Worm (Caenorhabditis elegans) whole organism, L1 larva: Measurements from ENCODE around the gene madd-2.

Experiments
- C16A3.4 ChIP-seq: fragments of 150-350 bp; optimal IDR thresholded peaks from 2 replicates; lab custom pipeline; 2014; ENCODE audit warnings: missing biosample characterization, missing genetic modification characterization
- F16B12.6 ChIP-seq: fragments of 150-350 bp; optimal IDR thresholded peaks from 2 replicates; lab custom pipeline; 2014; ENCODE audit warnings: missing biosample characterization, missing genetic modification characterization
- ceh-63 ChIP-seq: fragments of 200-800 bp; sonication (Bioruptor generic); optimal IDR thresholded peaks from 2 replicates; lab custom pipeline; 2018; ENCODE audit warnings: mild to moderate bottlenecking, missing genetic modification characterization, missing compliant biosample characterization
- ceh-8 ChIP-seq: fragments of 200-800 bp; sonication (Bioruptor generic); optimal IDR thresholded peaks from 2 replicates; lab custom pipeline; 2018; ENCODE audit warnings: mild to moderate bottlenecking, missing genetic modification characterization, moderate library complexity, missing compliant biosample characterization
- ceh-82 ChIP-seq, 3 experiments: fragments of 150-350 bp in 1 of 3; sonication (generic microtip) in 2 of 3; optimal IDR thresholded peaks; 2 replicates each; lab custom pipeline; 2014 to 2017; ENCODE audit warnings: missing biosample characterization in 3 of 3, missing genetic modification characterization in 3 of 3
- ceh-90 ChIP-seq: sonication (generic microtip); optimal IDR thresholded peaks from 2 replicates; lab custom pipeline; 2016; ENCODE audit warnings: missing genetic modification characterization, missing compliant biosample characterization
- ces-1 ChIP-seq: fragments of 150-350 bp; optimal IDR thresholded peaks from 2 replicates; lab custom pipeline; 2014; ENCODE audit warnings: missing biosample characterization, missing genetic modification reagents, missing genetic modification characterization
- dpl-1 ChIP-seq, 3 experiments: fragments of 150-350 bp in 2 of 3; sonication (generic microtip) in 1 of 3; optimal IDR thresholded peaks; 2 replicates each; lab custom pipeline; 2014 to 2017; ENCODE audit warnings: missing biosample characterization in 3 of 3, missing genetic modification characterization in 3 of 3, missing genetic modification reagents in 3 of 3
- efl-1 ChIP-seq, 4 experiments: fragments of 150-350 bp; optimal IDR thresholded peaks in 3 of 4; peaks in 1 of 4; 1 replicate in 1 of 4; 2 replicates in 3 of 4; lab custom pipeline; 2014; ENCODE audit warnings: missing biosample characterization in 2 of 4, missing genetic modification characterization in 2 of 4, missing genetic modification reagents in 2 of 4
- egl-13 ChIP-seq: sonication (generic microtip); optimal IDR thresholded peaks from 2 replicates; lab custom pipeline; 2016; ENCODE audit warnings: missing genotype, missing genetic modification reagents, missing genetic modification characterization, missing compliant biosample characterization
- elt-2 ChIP-seq: sonication (generic microtip); optimal IDR thresholded peaks from 2 replicates; lab custom pipeline; 2016; ENCODE audit warnings: missing genetic modification characterization, mild to moderate bottlenecking, inconsistent platforms, missing compliant biosample characterization, missing genetic modification reagents
- fkh-4 ChIP-seq: sonication (generic microtip); optimal IDR thresholded peaks from 2 replicates; lab custom pipeline; 2016; ENCODE audit warnings: missing compliant biosample characterization, missing genetic modification characterization, borderline replicate concordance
- grh-1 ChIP-seq: fragments of 200-800 bp; sonication (Bioruptor generic); IDR thresholded peaks from 2 replicates; pipeline ENCODE4 v1.3.6; 2022; ENCODE audit warnings: missing genetic modification reagents, missing genetic modification characterization, missing compliant biosample characterization
- hlh-17 ChIP-seq: fragments of 200-800 bp; sonication (Bioruptor generic); optimal IDR thresholded peaks from 2 replicates; lab custom pipeline; 2018; ENCODE audit warnings: missing genetic modification characterization, mild to moderate bottlenecking, missing compliant biosample characterization, moderate library complexity, borderline replicate concordance
- irx-1 ChIP-seq: sonication (generic microtip); optimal IDR thresholded peaks from 2 replicates; lab custom pipeline; 2016; ENCODE audit warnings: missing genetic modification characterization, missing compliant biosample characterization
- lin-13 ChIP-seq: fragments of 150-350 bp; optimal IDR thresholded peaks from 2 replicates; lab custom pipeline; 2014; ENCODE audit warnings: missing biosample characterization, missing genetic modification reagents, missing genetic modification characterization
- lin-15B ChIP-seq: fragments of 150-350 bp; sonication (generic microtip); optimal IDR thresholded peaks from 3 replicates; lab custom pipeline; 2014; ENCODE audit warnings: missing biosample characterization, missing genetic modification characterization
- lin-35 ChIP-seq, 2 experiments: fragments of 150-350 bp; optimal IDR thresholded peaks; 2 replicates each; lab custom pipeline; 2014; ENCODE audit warnings: missing biosample characterization in 2 of 2, missing genetic modification characterization in 2 of 2, missing genetic modification reagents in 2 of 2
- lir-3 ChIP-seq: sonication (generic microtip); optimal IDR thresholded peaks from 2 replicates; lab custom pipeline; 2016; ENCODE audit warnings: mild to moderate bottlenecking, missing genetic modification characterization, moderate library complexity, missing compliant biosample characterization; ENCODE audit not compliant: poor library complexity
- lsy-2 ChIP-seq, 2 experiments: fragments of 150-350 bp; optimal IDR thresholded peaks; 2 replicates each; lab custom pipeline; 2014; ENCODE audit warnings: missing biosample characterization in 2 of 2, missing genetic modification characterization in 2 of 2
- mab-9 ChIP-seq: fragments of 200-800 bp; sonication (Bioruptor generic); IDR thresholded peaks from 2 replicates; pipeline ENCODE4 v1.3.6; 2022; ENCODE audit warnings: missing genetic modification reagents, missing genetic modification characterization, missing compliant biosample characterization
- mep-1 ChIP-seq: fragments of 150-350 bp; optimal IDR thresholded peaks from 2 replicates; lab custom pipeline; 2014; ENCODE audit warnings: missing biosample characterization, missing genetic modification characterization
- nhr-11 ChIP-seq: fragments of 150-350 bp; optimal IDR thresholded peaks from 2 replicates; lab custom pipeline; 2014; ENCODE audit warnings: missing biosample characterization, missing genetic modification characterization
- nhr-20 ChIP-seq: sonication (generic microtip); optimal IDR thresholded peaks from 2 replicates; lab custom pipeline; 2016; ENCODE audit warnings: mild to moderate bottlenecking, missing genetic modification characterization, missing compliant biosample characterization
- nhr-71 ChIP-seq: sonication (generic microtip); optimal IDR thresholded peaks from 2 replicates; lab custom pipeline; 2016; ENCODE audit warnings: mild to moderate bottlenecking, missing genetic modification characterization, moderate library complexity, missing compliant biosample characterization
- nhr-76 ChIP-seq: sonication (generic microtip); optimal IDR thresholded peaks from 2 replicates; lab custom pipeline; 2017; ENCODE audit warnings: missing biosample characterization, missing genetic modification characterization
- nhr-77 ChIP-seq: fragments of 150-350 bp; optimal IDR thresholded peaks from 2 replicates; lab custom pipeline; 2014; ENCODE audit warnings: missing biosample characterization, missing genetic modification characterization
- nhr-85 ChIP-seq: sonication (generic microtip); peaks from one replicate; lab custom pipeline; 2016; ENCODE audit warnings: missing genetic modification characterization, inconsistent platforms, missing compliant biosample characterization
- snpc-4 ChIP-seq: fragments of 150-350 bp; optimal IDR thresholded peaks from 2 replicates; lab custom pipeline; 2014; ENCODE audit warnings: missing biosample characterization, missing genetic modification characterization
- snu-23 ChIP-seq: sonication (generic microtip); optimal IDR thresholded peaks from 2 replicates; lab custom pipeline; 2016; ENCODE audit warnings: missing genetic modification characterization, missing compliant biosample characterization
- sup-37 ChIP-seq: fragments of 200-800 bp; sonication (Bioruptor generic); optimal IDR thresholded peaks from 2 replicates; lab custom pipeline; 2018; ENCODE audit warnings: mild to moderate bottlenecking, missing genetic modification characterization, missing compliant biosample characterization
- swsn-7 ChIP-seq: sonication (generic microtip); optimal IDR thresholded peaks from 2 replicates; lab custom pipeline; 2016; ENCODE audit warnings: missing genetic modification characterization, missing compliant biosample characterization
- tbx-2 ChIP-seq: sonication (generic microtip); optimal IDR thresholded peaks from 2 replicates; lab custom pipeline; 2016; ENCODE audit warnings: missing genetic modification characterization, missing compliant biosample characterization
- tlp-1 ChIP-seq: fragments of 150-350 bp; optimal IDR thresholded peaks from 2 replicates; lab custom pipeline; 2014; ENCODE audit warnings: missing biosample characterization, missing genetic modification characterization
- unc-98 ChIP-seq: fragments of 200-800 bp; sonication (Bioruptor generic); IDR thresholded peaks from 2 replicates; pipeline ENCODE4 v1.3.6; 2022; ENCODE audit warnings: missing genetic modification characterization, missing compliant biosample characterization
- zag-1 ChIP-seq: fragments of 150-350 bp; optimal IDR thresholded peaks from 2 replicates; lab custom pipeline; 2014; ENCODE audit warnings: missing biosample characterization, missing genetic modification characterization

Gene madd-2

ce11 chrV:1206971-1207370 is 28.3 kb downstream of the madd-2 start, which contains the start of gene Y50D4A.5 (continued):
- TF ChIP-seq irx-1 (tag; lab: Kevin White, UChicago) (no peak), nhr-77 (tag; lab: Kevin White, UChicago) (no peak), unc-98 (no peak), fkh-4 (tag; lab: Kevin White, UChicago) (no peak), swsn-7 (tag; lab: Kevin White, UChicago) (peak; percentile 12), efl-1 (optimal IDR thresholded peaks at IDR 0.05; lab: Kevin White, UChicago) (peak in 1 of 2 experiments; percentile 66), efl-1 (GFP tag; optimal IDR thresholded peaks at IDR 0.05 in 1 of 2; lab: Kevin White, UChicago) (peak; percentile 72 to 96), tlp-1 (tag; lab: Kevin White, UChicago) (no peak), egl-13 (tag; lab: Kevin White, UChicago) (no peak), sup-37 (no peak), ces-1 (GFP tag; lab: Kevin White, UChicago) (no peak), hlh-17 (GFP tag; lab: Kevin White, UChicago) (no peak), C16A3.4 (tag; lab: Kevin White, UChicago) (no peak), nhr-76 (tag; lab: Kevin White, UChicago) (no peak), lin-15B (tag; lab: Kevin White, UChicago) (no peak), ceh-63 (GFP tag; lab: Kevin White, UChicago) (no peak), lsy-2 (tag; optimal IDR thresholded peaks at IDR 0.05; lab: Kevin White, UChicago) (peak in 1 of 2 experiments; percentile 53), grh-1 (GFP tag; lab: Robert Waterston, UW) (no peak)

- TF ChIP-seq lin-15B (tag; lab: Kevin White, UChicago) (peak; percentile 8), elt-2 (tag; lab: Kevin White, UChicago) (no peak), F16B12.6 (tag; lab: Kevin White, UChicago) (peak; percentile 72), tbx-2 (tag; lab: Kevin White, UChicago) (no peak), efl-1 (optimal IDR thresholded peaks at IDR 0.05; lab: Kevin White, UChicago) (peak in 1 of 2 experiments; percentile 58), efl-1 (GFP tag; optimal IDR thresholded peaks at IDR 0.05 in 1 of 2; lab: Kevin White, UChicago) (peak; percentile 61 to 94), mep-1 (no peak), ceh-90 (tag; lab: Kevin White, UChicago) (no peak), ceh-8 (GFP tag; lab: Kevin White, UChicago) (no peak), mab-9 (GFP tag; lab: Robert Waterston, UW) (no peak), lin-13 (no peak), nhr-11 (no peak), lin-35 (GFP tag; optimal IDR thresholded peaks at IDR 0.05; lab: Kevin White, UChicago) (peak; percentile 0 to 48), lsy-2 (tag; optimal IDR thresholded peaks at IDR 0.05; lab: Kevin White, UChicago) (peak in 1 of 2 experiments; percentile 26), snu-23 (GFP tag; lab: Kevin White, UChicago) (peak; percentile 27), nhr-20 (tag; lab: Kevin White, UChicago) (peak; percentile 10), ceh-63 (GFP tag; lab: Kevin White, UChicago) (no peak), nhr-71 (peak; percentile 23), lir-3 (tag; lab: Kevin White, UChicago) (no peak), zag-1 (tag; lab: Kevin White, UChicago) (no peak), ceh-82 (tag; optimal IDR thresholded peaks at IDR 0.05; lab: Kevin White, UChicago) (no peak), irx-1 (tag; lab: Kevin White, UChicago) (no peak), swsn-7 (tag; lab: Kevin White, UChicago) (no peak), nhr-85 (tag; lab: Kevin White, UChicago) (peak; percentile 54), dpl-1 (GFP tag; optimal IDR thresholded peaks at IDR 0.05; lab: Kevin White, UChicago) (peak in 1 of 3 experiments; percentile 42)
Measured at ce11 chrV:1201717-1202116, 33.5 kb downstream of the madd-2 start.

ce11 chrV:1199219-1199889 is 35.9 kb downstream of the madd-2 start, which contains the start of gene Y50D4A.6:
Y50D4A.6 (minus strand) TSS chrV:1199269.
- TF ChIP-seq snpc-4 (tag; lab: Kevin White, UChicago) (peak; percentile 19), lin-13 (no peak), ceh-8 (GFP tag; lab: Kevin White, UChicago) (peak; percentile 41)
